Fruit fly (Drosophila melanogaster) whole organism, embryonic: ENCODE data around the gene CG46318.
A peak's percentile ranks its signal among the peaks of the same experiment; 100 is the strongest.

Experiments used
- Aef1 ChIP-seq: fragments of 200-800 bp; sonication (Bioruptor generic); IDR thresholded peaks from 3 replicates; pipeline ENCODE4 v1.3.6; 2022; ENCODE audit warnings: missing biosample characterization, missing genetic modification characterization
- Bdp1 ChIP-seq: fragments of 200-800 bp; sonication (Bioruptor generic); optimal IDR thresholded peaks from 3 replicates; lab custom pipeline; 2016; ENCODE audit warnings: missing biosample characterization, missing genetic modification characterization
- CG11723 ChIP-seq: fragments of 200-800 bp; sonication (Bioruptor generic); optimal IDR thresholded peaks from 2 replicates; lab custom pipeline; 2017; ENCODE audit warnings: missing biosample characterization, mild to moderate bottlenecking, missing genetic modification characterization
- CG14014 ChIP-seq: fragments of 200-800 bp; sonication (Bioruptor generic); IDR thresholded peaks from 2 replicates; pipeline ENCODE4 v1.3.6; 2022; ENCODE audit warnings: missing biosample characterization, missing genetic modification characterization
- CG15601 ChIP-seq: fragments of 200-800 bp; sonication (Bioruptor generic); optimal IDR thresholded peaks from 3 replicates; lab custom pipeline; 2019; ENCODE audit warnings: missing biosample characterization, mild to moderate bottlenecking, missing genetic modification characterization, moderate library complexity
- CG17912 ChIP-seq: fragments of 200-800 bp; sonication (Bioruptor generic); optimal IDR thresholded peaks from 2 replicates; lab custom pipeline; 2018; ENCODE audit warnings: missing biosample characterization, mild to moderate bottlenecking, missing genetic modification characterization
- CG18476 ChIP-seq: fragments of 200-800 bp; sonication (Bioruptor generic); optimal IDR thresholded peaks from 2 replicates; lab custom pipeline; 2016; ENCODE audit warnings: missing biosample characterization, mild to moderate bottlenecking, missing genetic modification characterization
- CG18764 ChIP-seq: fragments of 200-800 bp; sonication (Bioruptor generic); optimal IDR thresholded peaks from 3 replicates; lab custom pipeline; 2016; ENCODE audit warnings: missing biosample characterization, missing genetic modification characterization
- CG2202 ChIP-seq: fragments of 200-800 bp; sonication (Bioruptor generic); optimal IDR thresholded peaks from 2 replicates; lab custom pipeline; 2018; ENCODE audit warnings: missing biosample characterization, mild to moderate bottlenecking, missing genetic modification characterization
- CG3065 ChIP-seq: fragments of 200-800 bp; sonication (Bioruptor generic); optimal IDR thresholded peaks from 2 replicates; lab custom pipeline; 2016; ENCODE audit warnings: missing biosample characterization, missing genetic modification characterization
- CG31224 ChIP-seq: fragments of 200-800 bp; sonication (Bioruptor generic); IDR thresholded peaks from 2 replicates; pipeline ENCODE4 v1.3.6; 2022; ENCODE audit warnings: missing biosample characterization, missing genetic modification characterization
- CG34224 ChIP-seq: fragments of 200-800 bp; sonication (Bioruptor generic); IDR thresholded peaks from 3 replicates; pipeline ENCODE4 v1.3.6; 2022; ENCODE audit warnings: missing biosample characterization, missing genetic modification characterization; ENCODE audit not compliant: partially characterized antibody
- CG3995 ChIP-seq: fragments of 200-800 bp; sonication (Bioruptor generic); optimal IDR thresholded peaks from 3 replicates; lab custom pipeline; 2016; ENCODE audit warnings: missing biosample characterization, missing genetic modification characterization
- CG4282 ChIP-seq: fragments of 200-800 bp; sonication (Bioruptor generic); optimal IDR thresholded peaks from 2 replicates; lab custom pipeline; 2016; ENCODE audit warnings: missing biosample characterization, missing genetic modification characterization
- CG4820 ChIP-seq: fragments of 200-800 bp; sonication (Bioruptor generic); optimal IDR thresholded peaks from 3 replicates; lab custom pipeline; 2016; ENCODE audit warnings: missing biosample characterization, missing genetic modification characterization
- Chrac-16 ChIP-seq: fragments of 200-800 bp; sonication (Bioruptor generic); optimal IDR thresholded peaks from 3 replicates; lab custom pipeline; 2016; ENCODE audit warnings: missing biosample characterization, missing genetic modification characterization
- Dad ChIP-seq: fragments of 200-800 bp; sonication (Bioruptor generic); optimal IDR thresholded peaks from 3 replicates; lab custom pipeline; 2016; ENCODE audit warnings: missing biosample characterization, missing genetic modification characterization
- Fer1 ChIP-seq: fragments of 200-800 bp; sonication (Bioruptor generic); optimal IDR thresholded peaks from 2 replicates; lab custom pipeline; 2017; ENCODE audit warnings: missing biosample characterization, mild to moderate bottlenecking, missing genetic modification characterization
- GATAe ChIP-seq: fragments of 200-800 bp; sonication (Bioruptor generic); conservative IDR thresholded peaks from 2 replicates; pipeline ENCODE4 v1.3.6; 2022; ENCODE audit warnings: missing biosample characterization, missing genetic modification characterization
- Nf-YB ChIP-seq: fragments of 200-800 bp; sonication (Bioruptor generic); optimal IDR thresholded peaks from 3 replicates; lab custom pipeline; 2019; ENCODE audit warnings: missing biosample characterization, mild to moderate bottlenecking, missing genetic modification characterization, moderate library complexity
- Ssrp ChIP-seq: fragments of 200-800 bp; sonication (Bioruptor generic); optimal IDR thresholded peaks from 2 replicates; lab custom pipeline; 2018; ENCODE audit warnings: missing biosample characterization, mild to moderate bottlenecking, missing genetic modification characterization, moderate library complexity
- Vsx1 ChIP-seq: fragments of 200-800 bp; sonication (Bioruptor generic); optimal IDR thresholded peaks from 2 replicates; lab custom pipeline; 2017; ENCODE audit warnings: missing biosample characterization, mild to moderate bottlenecking, missing genetic modification characterization, missing genetic modification reagents
- amos ChIP-seq: fragments of 200-800 bp; sonication (Bioruptor generic); IDR thresholded peaks from 2 replicates; pipeline ENCODE4 v1.3.6; 2022; ENCODE audit warnings: missing biosample characterization, missing genetic modification characterization; ENCODE audit not compliant: partially characterized antibody
- btn ChIP-seq: fragments of 200-800 bp; sonication (Bioruptor generic); optimal IDR thresholded peaks from 2 replicates; lab custom pipeline; 2016; ENCODE audit warnings: missing biosample characterization, missing genetic modification characterization
- cg ChIP-seq: fragments of 200-800 bp; sonication (Bioruptor generic); optimal IDR thresholded peaks from 3 replicates; lab custom pipeline; 2019; ENCODE audit warnings: missing biosample characterization, mild to moderate bottlenecking, missing genetic modification characterization, moderate library complexity
- chinmo ChIP-seq: fragments of 200-800 bp; sonication (Bioruptor generic); IDR thresholded peaks from 4 replicates; pipeline ENCODE4 v1.3.6; 2022; ENCODE audit warnings: missing biosample characterization, missing genetic modification characterization; ENCODE audit not compliant: partially characterized antibody
- chn ChIP-seq: fragments of 200-800 bp; sonication (Bioruptor generic); optimal IDR thresholded peaks from 2 replicates; lab custom pipeline; 2016; ENCODE audit warnings: missing biosample characterization, missing genetic modification characterization
- dpn ChIP-seq, 2 experiments: fragments of 200-800 bp; sonication (Bioruptor generic); optimal IDR thresholded peaks; 3 replicates each; lab custom pipeline; 2016; ENCODE audit warnings: missing biosample characterization in 2 of 2, missing genetic modification characterization in 2 of 2
- ems ChIP-seq: fragments of 200-800 bp; sonication (Bioruptor generic); optimal IDR thresholded peaks from 3 replicates; lab custom pipeline; 2016; ENCODE audit warnings: missing biosample characterization, missing genetic modification characterization
- fru ChIP-seq: fragments of >200 bp; optimal IDR thresholded peaks from 2 replicates; lab custom pipeline; 2017
- fu2 ChIP-seq: fragments of 200-800 bp; sonication (Bioruptor generic); optimal IDR thresholded peaks from 2 replicates; lab custom pipeline; 2016; ENCODE audit warnings: missing biosample characterization, missing genetic modification characterization
- gce ChIP-seq: fragments of 200-800 bp; sonication (Bioruptor generic); IDR thresholded peaks from 3 replicates; pipeline ENCODE4 v1.3.6; 2022; ENCODE audit warnings: missing biosample characterization, missing genetic modification characterization
- gro ChIP-seq: fragments of 200-800 bp; sonication (Bioruptor generic); optimal IDR thresholded peaks from 2 replicates; lab custom pipeline; 2016; ENCODE audit warnings: missing biosample characterization, missing genetic modification characterization
- gsb-n ChIP-seq: fragments of 200-800 bp; sonication (Bioruptor generic); optimal IDR thresholded peaks from 3 replicates; lab custom pipeline; 2018; ENCODE audit warnings: missing biosample characterization, mild to moderate bottlenecking, missing genetic modification characterization
- hbn ChIP-seq: fragments of 200-800 bp; sonication (Bioruptor generic); IDR thresholded peaks from 2 replicates; pipeline ENCODE4 v1.3.6; 2022; ENCODE audit warnings: missing biosample characterization, missing genetic modification characterization; ENCODE audit not compliant: partially characterized antibody
- hth ChIP-seq: fragments of >200 bp; optimal IDR thresholded peaks from 2 replicates; lab custom pipeline; 2017; ENCODE audit warnings: inconsistent platforms
- lab ChIP-seq: fragments of 200-800 bp; sonication (Bioruptor generic); optimal IDR thresholded peaks from 3 replicates; lab custom pipeline; 2017; ENCODE audit warnings: missing biosample characterization, missing genetic modification characterization, mild to moderate bottlenecking, moderate library complexity, missing genetic modification reagents
- lmd ChIP-seq: fragments of 200-800 bp; sonication (Bioruptor generic); IDR thresholded peaks from 2 replicates; pipeline ENCODE4 v1.3.6; 2022; ENCODE audit warnings: missing biosample characterization, missing genetic modification characterization
- lola ChIP-seq, 3 experiments: fragments of >200 bp in 2 of 3; fragments of 200-800 bp in 1 of 3; sonication (Bioruptor generic) in 1 of 3; optimal IDR thresholded peaks; 2 replicates each; lab custom pipeline; 2017 to 2019; ENCODE audit warnings: missing biosample characterization in 3 of 3, missing genetic modification characterization in 3 of 3, mild to moderate bottlenecking in 1 of 3, moderate library complexity in 1 of 3
- nerfin-1 ChIP-seq: fragments of 200-800 bp; sonication (Bioruptor generic); optimal IDR thresholded peaks from 3 replicates; lab custom pipeline; 2019; ENCODE audit warnings: missing biosample characterization, mild to moderate bottlenecking, missing genetic modification characterization, moderate library complexity
- otp ChIP-seq: fragments of 200-800 bp; sonication (Bioruptor generic); IDR thresholded peaks from 3 replicates; pipeline ENCODE4, ENCODE4 v1.3.6; 2022; ENCODE audit warnings: missing biosample characterization, missing genetic modification characterization
- rib ChIP-seq: fragments of 200-800 bp; sonication (Bioruptor generic); IDR thresholded peaks from 2 replicates; pipeline ENCODE4 v1.3.6; 2022; ENCODE audit warnings: missing biosample characterization, missing genetic modification characterization
- row ChIP-seq: fragments of 200-800 bp; sonication (Bioruptor generic); IDR thresholded peaks from 3 replicates; pipeline ENCODE4 v1.3.6; 2022; ENCODE audit warnings: missing biosample characterization, missing genetic modification characterization
- sd ChIP-seq: fragments of 200-800 bp; sonication (Bioruptor generic); optimal IDR thresholded peaks from 3 replicates; lab custom pipeline; 2018; ENCODE audit warnings: missing biosample characterization, mild to moderate bottlenecking, missing genetic modification characterization, moderate library complexity
- sens-2 ChIP-seq: fragments of 200-800 bp; sonication (Bioruptor generic); IDR thresholded peaks from 2 replicates; pipeline ENCODE4 v1.3.6; 2022; ENCODE audit warnings: missing biosample characterization, missing genetic modification characterization
- slou ChIP-seq: fragments of 200-800 bp; sonication (Bioruptor generic); optimal IDR thresholded peaks from 3 replicates; lab custom pipeline; 2016; ENCODE audit warnings: missing biosample characterization, missing genetic modification characterization
- tio ChIP-seq: fragments of 200-800 bp; sonication (Bioruptor generic); optimal IDR thresholded peaks from 2 replicates; lab custom pipeline; 2017; ENCODE audit warnings: missing biosample characterization, missing genetic modification characterization, inconsistent platforms
- toy ChIP-seq: fragments of 200-800 bp; sonication (Bioruptor generic); IDR thresholded peaks from 2 replicates; pipeline ENCODE4 v1.3.6; 2022; ENCODE audit warnings: missing biosample characterization, missing genetic modification characterization
- twi ChIP-seq: fragments of 200-800 bp; optimal IDR thresholded peaks from 2 replicates; lab custom pipeline; 2019; ENCODE audit warnings: missing biosample characterization, mild to moderate bottlenecking, missing genetic modification characterization, moderate library complexity
- z ChIP-seq: fragments of 200-800 bp; sonication (Bioruptor generic); IDR thresholded peaks from 3 replicates; pipeline ENCODE4 v1.3.6; 2022; ENCODE audit warnings: missing biosample characterization, missing genetic modification characterization

CG46318 gene

DNA sequence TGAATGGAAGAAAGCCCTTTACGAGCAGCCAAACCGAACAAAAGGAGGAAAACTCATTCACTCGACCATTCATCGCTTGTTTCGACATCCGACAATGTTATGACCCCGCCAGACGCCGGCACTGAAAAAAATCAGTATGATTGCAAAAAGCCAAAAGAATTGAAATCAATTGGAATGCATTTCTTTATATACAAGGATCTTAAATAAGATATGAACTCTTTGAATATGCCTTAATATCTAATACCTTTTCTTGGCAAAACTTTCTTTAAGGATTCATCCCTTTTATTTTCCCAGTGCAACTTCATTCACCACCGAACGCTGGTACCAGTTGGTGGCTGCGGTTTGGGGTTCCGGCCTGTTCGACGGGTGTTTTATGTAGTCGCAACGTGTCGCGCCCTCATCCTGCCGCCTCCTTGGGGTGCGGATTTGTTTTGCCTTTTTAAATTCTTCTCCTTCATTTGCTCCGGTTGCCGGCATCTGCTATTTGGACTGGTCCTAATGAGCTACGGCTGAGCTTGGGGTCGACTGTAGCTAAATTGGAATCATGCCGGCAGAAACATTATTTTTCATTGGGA, 39.5 kb downstream of the CG46318 start (continued):
- no peak for TF ChIP-seq z
- TF ChIP-seq CG18476 (GFP tag; lab: Kevin White, UChicago), result peak; percentile 84
- TF ChIP-seq CG4282 (GFP tag; lab: Kevin White, UChicago), result peak; percentile 6
- TF ChIP-seq row (GFP tag; lab: Robert Waterston, UW), result peak; percentile 92
- peak; percentile 59; the same call in 1 of the 2 replicates for TF ChIP-seq toy (GFP tag; lab: Robert Waterston, UW)
- TF ChIP-seq Vsx1 (GFP tag; lab: Kevin White, UChicago), result peak; percentile 46
- TF ChIP-seq CG11723 (GFP tag; lab: Kevin White, UChicago), result peak; percentile 74
- peak; percentile 86 for TF ChIP-seq nerfin-1
- peak; percentile 84 for TF ChIP-seq lmd (GFP tag; lab: Robert Waterston, UW)
- TF ChIP-seq lab (GFP tag; lab: Kevin White, UChicago), result peak; percentile 96
- TF ChIP-seq Aef1, result peak; percentile 67
- TF ChIP-seq CG2202 (tag; lab: Kevin White, UChicago), result peak; percentile 44
- TF ChIP-seq GATAe (GFP tag; lab: Robert Waterston, UW), result peak; percentile 38; the same call in 1 of the 2 replicates
- TF ChIP-seq hbn (GFP tag; lab: Robert Waterston, UW), result no peak
- TF ChIP-seq Fer1 (GFP tag; lab: Kevin White, UChicago), result peak; percentile 95
- TF ChIP-seq gro, result peak; percentile 89
- TF ChIP-seq btn, result peak; percentile 60
- peak in 1 of 3 experiments; percentile 63 for TF ChIP-seq lola (GFP tag; optimal IDR thresholded peaks at IDR 0.05; lab: Kevin White, UChicago)
- TF ChIP-seq tio, result peak; percentile 66
- TF ChIP-seq CG17912, result peak; percentile 42
- no peak for TF ChIP-seq CG3065
- TF ChIP-seq CG15601 (tag; lab: Kevin White, UChicago), result peak; percentile 82
- TF ChIP-seq CG3995 (GFP tag; lab: Kevin White, UChicago), result peak; percentile 9
- TF ChIP-seq hth (lab: Kevin White, UChicago), result no peak
- no peak for TF ChIP-seq cg (GFP tag; lab: Kevin White, UChicago)
- peak; percentile 72 for TF ChIP-seq CG4820
- TF ChIP-seq slou (GFP tag; lab: Kevin White, UChicago), result peak; percentile 83
- no peak for TF ChIP-seq sd (tag; lab: Kevin White, UChicago)
- peak; percentile 77 for TF ChIP-seq Ssrp (tag; lab: Kevin White, UChicago)
- peak; percentile 57 for TF ChIP-seq CG18764 (GFP tag; lab: Kevin White, UChicago)
- peak; percentile 73 for TF ChIP-seq Chrac-16 (GFP tag; lab: Kevin White, UChicago)
- peak; percentile 83 to 86 for TF ChIP-seq dpn (GFP tag; optimal IDR thresholded peaks at IDR 0.05; lab: Kevin White, UChicago)
- TF ChIP-seq sens-2, result peak; percentile 52; the same call in 1 of the 2 replicates
- peak; percentile 65 for TF ChIP-seq Bdp1 (GFP tag; lab: Kevin White, UChicago)
- peak; percentile 74 for TF ChIP-seq gsb-n (tag; lab: Kevin White, UChicago)
- no peak for TF ChIP-seq chinmo (GFP tag; lab: Robert Waterston, UW)
- peak; percentile 73 for TF ChIP-seq fu2 (GFP tag; lab: Kevin White, UChicago)
- TF ChIP-seq Dad (GFP tag; lab: Kevin White, UChicago), result peak; percentile 83
- peak; percentile 66 for TF ChIP-seq CG31224 (GFP tag; lab: Robert Waterston, UW)
- peak; percentile 70 for TF ChIP-seq chn
- peak; percentile 81 for TF ChIP-seq ems
- peak; percentile 90 for TF ChIP-seq CG14014 (GFP tag; lab: Robert Waterston, UW)
- TF ChIP-seq rib, result no peak; the same call in 1 of the 2 replicates
- peak; percentile 64 for TF ChIP-seq Nf-YB
- TF ChIP-seq CG34224, result no peak
- TF ChIP-seq fru, result no peak
- peak; percentile 60; the same call in 1 of the 3 replicates for TF ChIP-seq gce (GFP tag; lab: Robert Waterston, UW)
- TF ChIP-seq otp (GFP tag; lab: Robert Waterston, UW), result peak; percentile 63; the same call in 1 of the 3 replicates
- TF ChIP-seq twi, result peak; percentile 76
- no peak for TF ChIP-seq amos (GFP tag; lab: Robert Waterston, UW)
